Worm (Caenorhabditis elegans): ENCODE measurements around the gene ttr-49.

The ttr-49 gene

ce11 chrV:9322886-9323285 is 33.4 kb downstream of the ttr-49 start, which contains the start of gene tag-153:
TSS of gene tag-153 (plus strand) at chrV:9323085.
- TF ChIP-seq lsy-2 (tag; optimal IDR thresholded peaks at IDR 0.05) (no peak), unc-62 (GFP tag; optimal IDR thresholded peaks at IDR 0.05) (no peak), ceh-63 (GFP tag; optimal IDR thresholded peaks at IDR 0.05) (no peak), skn-1 (tag; optimal IDR thresholded peaks at IDR 0.05) (no peak), lin-15B (tag; optimal IDR thresholded peaks at IDR 0.05) (no peak), hlh-17 (GFP tag; optimal IDR thresholded peaks at IDR 0.05; ENCODE audit: borderline replicate concordance) (no peak), unc-86 (tag; optimal IDR thresholded peaks at IDR 0.05) (no peak), fkh-8 (tag; optimal IDR thresholded peaks at IDR 0.05) (no peak)

- TF ChIP-seq unc-130 (tag; optimal IDR thresholded peaks at IDR 0.05) (no peak), fos-1 (tag; optimal IDR thresholded peaks at IDR 0.05) (no peak), skn-1 (tag; optimal IDR thresholded peaks at IDR 0.05) (no peak), grh-1 (GFP tag; IDR thresholded peaks at IDR 0.05) (no peak), ceh-90 (tag; optimal IDR thresholded peaks at IDR 0.05) (no peak), hlh-17 (GFP tag; optimal IDR thresholded peaks at IDR 0.05; ENCODE audit: borderline replicate concordance) (no peak), blmp-1 (tag; optimal IDR thresholded peaks at IDR 0.05) (no peak), lin-35 (GFP tag; optimal IDR thresholded peaks at IDR 0.05) (no peak), nhr-47 (tag; optimal IDR thresholded peaks at IDR 0.05) (no peak), lin-14 (GFP tag; optimal IDR thresholded peaks at IDR 0.05) (no peak), zip-4 (GFP tag; optimal IDR thresholded peaks at IDR 0.05) (no peak), pag-3 (tag; optimal IDR thresholded peaks at IDR 0.05; ENCODE audit: borderline replicate concordance, insufficient read depth) (no peak), lin-15B (tag; optimal IDR thresholded peaks at IDR 0.05) (no peak), fkh-4 (tag; optimal IDR thresholded peaks at IDR 0.05; ENCODE audit: borderline replicate concordance) (no peak), ces-1 (GFP tag; optimal IDR thresholded peaks at IDR 0.05) (no peak), elt-3 (tag; optimal IDR thresholded peaks at IDR 0.05) (no peak), ceh-88 (GFP tag; IDR thresholded peaks at IDR 0.05) (no peak), lsy-2 (tag; optimal IDR thresholded peaks at IDR 0.05) (no peak), rnt-1 (tag; optimal IDR thresholded peaks at IDR 0.05) (no peak)
Observed at ce11 chrV:9321185-9321584, 35.1 kb downstream of the ttr-49 start, which contains the start of gene F44A2.7. TSS of gene F44A2.7 (plus strand) at chrV:9321485.

ce11 chrV:9318046-9318445 is 38.3 kb downstream of the ttr-49 start, which contains the start of gene kvs-3:
TSS of gene kvs-3 (plus strand) at chrV:9318311.
- TF ChIP-seq nhr-47 (tag; optimal IDR thresholded peaks at IDR 0.05), result peak; percentile 55
- peak; percentile 15 to 22 for TF ChIP-seq efl-1 (optimal IDR thresholded peaks at IDR 0.05)
- peak in 1 of 2 experiments; percentile 93 for TF ChIP-seq efl-1 (GFP tag; optimal IDR thresholded peaks at IDR 0.05 in 1 of 2)
- TF ChIP-seq ceh-8 (GFP tag; optimal IDR thresholded peaks at IDR 0.05), result peak; percentile 24
- TF ChIP-seq nhr-85 (tag), result peak; percentile 55
- no peak for TF ChIP-seq elt-3 (tag; optimal IDR thresholded peaks at IDR 0.05)
- no peak for TF ChIP-seq hlh-4 (tag; optimal IDR thresholded peaks at IDR 0.05)
- TF ChIP-seq fos-1 (tag; optimal IDR thresholded peaks at IDR 0.05), result peak; percentile 31
- TF ChIP-seq ceh-88 (GFP tag; IDR thresholded peaks at IDR 0.05), result no peak
- TF ChIP-seq nhr-77 (tag; optimal IDR thresholded peaks at IDR 0.05), result peak; percentile 8
- no peak for TF ChIP-seq alr-1 (tag; optimal IDR thresholded peaks at IDR 0.05; ENCODE audit: borderline replicate concordance)
- no peak for TF ChIP-seq zip-4 (GFP tag; optimal IDR thresholded peaks at IDR 0.05)
- TF ChIP-seq lsy-2 (tag; optimal IDR thresholded peaks at IDR 0.05), result peak; percentile 6 to 48
- peak; percentile 6 for TF ChIP-seq ztf-4 (tag; optimal IDR thresholded peaks at IDR 0.05)
- TF ChIP-seq ama-1 (optimal IDR thresholded peaks at IDR 0.05), result no peak
- peak; percentile 6 for TF ChIP-seq blmp-1 (tag; optimal IDR thresholded peaks at IDR 0.05)
- TF ChIP-seq nhr-20 (tag; optimal IDR thresholded peaks at IDR 0.05), result peak; percentile 50
- no peak for TF ChIP-seq unc-62 (GFP tag; optimal IDR thresholded peaks at IDR 0.05)
- TF ChIP-seq fkh-10 (GFP tag; optimal IDR thresholded peaks at IDR 0.05), result no peak
- no peak for TF ChIP-seq lir-3 (tag; optimal IDR thresholded peaks at IDR 0.05; ENCODE audit: poor library complexity)
- TF ChIP-seq snu-23 (GFP tag; optimal IDR thresholded peaks at IDR 0.05), result peak; percentile 54
- peak; percentile 30 for TF ChIP-seq tbx-2 (tag; optimal IDR thresholded peaks at IDR 0.05)
- TF ChIP-seq F16B12.6 (tag; optimal IDR thresholded peaks at IDR 0.05), result no peak
- no peak for TF ChIP-seq egl-13 (tag; optimal IDR thresholded peaks at IDR 0.05)
- TF ChIP-seq hlh-17 (GFP tag; optimal IDR thresholded peaks at IDR 0.05; ENCODE audit: borderline replicate concordance), result no peak
- TF ChIP-seq rnt-1 (tag; optimal IDR thresholded peaks at IDR 0.05), result peak; percentile 48
- no peak for TF ChIP-seq fkh-8 (tag; optimal IDR thresholded peaks at IDR 0.05)
- peak; percentile 9 for TF ChIP-seq unc-130 (tag; optimal IDR thresholded peaks at IDR 0.05)
- no peak for TF ChIP-seq aha-1 (tag; optimal IDR thresholded peaks at IDR 0.05)
- TF ChIP-seq lin-15B (tag; optimal IDR thresholded peaks at IDR 0.05), result no peak
- TF ChIP-seq pqm-1 (tag; optimal IDR thresholded peaks at IDR 0.05), result no peak
- peak; percentile 27 for TF ChIP-seq irx-1 (tag; optimal IDR thresholded peaks at IDR 0.05)
- TF ChIP-seq nhr-19 (GFP tag; conservative IDR thresholded peaks at IDR 0.05), result peak; percentile 58
- TF ChIP-seq ets-5 (GFP tag; IDR thresholded peaks at IDR 0.05), result no peak
- no peak for TF ChIP-seq ceh-82 (tag; optimal IDR thresholded peaks at IDR 0.05)
- peak; percentile 59 for TF ChIP-seq nhr-71 (tag; optimal IDR thresholded peaks at IDR 0.05)
- TF ChIP-seq nhr-76 (tag; optimal IDR thresholded peaks at IDR 0.05), result peak; percentile 1

Measured in whole organism, L1 larva.